Worm (Caenorhabditis elegans): Measurements from ENCODE around the gene F33H12.7.

The F33H12.7 gene

ce11 chrII:2586861-2587554, at the start of gene F33H12.7, which contains the start of gene sri-39:
Gene F33H12.7 (minus strand): TSS chrII:2586911.
Gene sri-39 (plus strand): TSS chrII:2587504.
- TF ChIP-seq skn-1 (tag; optimal IDR thresholded peaks at IDR 0.05), result no peak
- TF ChIP-seq pha-4 (tag; optimal IDR thresholded peaks at IDR 0.05), result no peak
- peak; percentile 91 for TF ChIP-seq pqm-1 (tag; optimal IDR thresholded peaks at IDR 0.05)
- TF ChIP-seq fos-1 (tag; optimal IDR thresholded peaks at IDR 0.05), result peak; percentile 44
- no peak for TF ChIP-seq mml-1 (tag; optimal IDR thresholded peaks at IDR 0.05)
- peak; percentile 96 for TF ChIP-seq elt-2 (tag; optimal IDR thresholded peaks at IDR 0.05)

ce11 chrII:2631169-2631568, 44.5 kb upstream of the F33H12.7 start, which contains the start of gene D2062.1:
Gene D2062.1 (plus strand): TSS chrII:2631469.
- TF ChIP-seq aly-2 (tag; optimal IDR thresholded peaks at IDR 0.05) (no peak), fkh-10 (GFP tag; optimal IDR thresholded peaks at IDR 0.05) (no peak)

ce11 chrII:2629270-2629669, 42.6 kb upstream of the F33H12.7 start, which contains the start of gene sri-37:
Gene sri-37 (plus strand): TSS chrII:2629570.
- TF ChIP-seq lin-15B (tag; optimal IDR thresholded peaks at IDR 0.05), result no peak
- no peak for TF ChIP-seq nhr-77 (tag; optimal IDR thresholded peaks at IDR 0.05)
- TF ChIP-seq elt-1 (tag; optimal IDR thresholded peaks at IDR 0.05), result no peak
- no peak for TF ChIP-seq ZK546.5 (tag; optimal IDR thresholded peaks at IDR 0.05)
- no peak for TF ChIP-seq hmg-11 (tag; optimal IDR thresholded peaks at IDR 0.05)
- TF ChIP-seq nhr-237 (tag; optimal IDR thresholded peaks at IDR 0.05), result no peak
- TF ChIP-seq lin-39 (tag; optimal IDR thresholded peaks at IDR 0.05), result no peak
- TF ChIP-seq nhr-25 (tag; optimal IDR thresholded peaks at IDR 0.05), result no peak

- TF ChIP-seq ceh-28 (tag; optimal IDR thresholded peaks at IDR 0.05), result no peak
- no peak for TF ChIP-seq eor-1 (tag; optimal IDR thresholded peaks at IDR 0.05)
- no peak for TF ChIP-seq aly-2 (tag; optimal IDR thresholded peaks at IDR 0.05)
Measured at ce11 chrII:2628401-2628800, 41.7 kb upstream of the F33H12.7 start.

ce11 chrII:2627154-2627799, 40.6 kb upstream of the F33H12.7 start, which contains the start of gene sri-71:
Gene sri-71 (plus strand): TSS chrII:2627749.
- TF ChIP-seq skn-1 (tag; optimal IDR thresholded peaks at IDR 0.05), result no peak
- no peak for TF ChIP-seq ceh-16 (tag; optimal IDR thresholded peaks at IDR 0.05)
- TF ChIP-seq egl-5 (tag; optimal IDR thresholded peaks at IDR 0.05), result no peak
- no peak for TF ChIP-seq zag-1 (tag; optimal IDR thresholded peaks at IDR 0.05)
- no peak for TF ChIP-seq unc-62 (GFP tag; optimal IDR thresholded peaks at IDR 0.05)
- TF ChIP-seq nhr-12 (tag; optimal IDR thresholded peaks at IDR 0.05), result no peak

- TF ChIP-seq ceh-16 (tag; optimal IDR thresholded peaks at IDR 0.05) (no peak), aly-2 (tag; optimal IDR thresholded peaks at IDR 0.05) (no peak), nhr-76 (tag; optimal IDR thresholded peaks at IDR 0.05) (no peak), lsy-12 (tag; optimal IDR thresholded peaks at IDR 0.05) (no peak), skn-1 (tag; optimal IDR thresholded peaks at IDR 0.05) (no peak)
Measured at ce11 chrII:2624792-2625191, 38.1 kb upstream of the F33H12.7 start, which contains the start of gene lgc-28. Gene lgc-28 (plus strand): TSS chrII:2625092.

ce11 chrII:2622936-2623452, 36.3 kb upstream of the F33H12.7 start, which contains the start of gene D2062.4:
Gene D2062.4 (plus strand): TSS chrII:2623402.
- TF ChIP-seq ceh-28 (tag; optimal IDR thresholded peaks at IDR 0.05), result peak; percentile 54

ce11 chrII:2622480-2622879, 35.8 kb upstream of the F33H12.7 start, which contains the start of gene D2062.5:
Gene D2062.5 (plus strand): TSS chrII:2622780.
- TF ChIP-seq skn-1 (tag; optimal IDR thresholded peaks at IDR 0.05) (no peak), daf-12 (tag; optimal IDR thresholded peaks at IDR 0.05) (no peak), elt-3 (tag; optimal IDR thresholded peaks at IDR 0.05) (no peak), lin-39 (tag; optimal IDR thresholded peaks at IDR 0.05) (no peak), jun-1 (tag; optimal IDR thresholded peaks at IDR 0.05) (no peak), elt-1 (tag; optimal IDR thresholded peaks at IDR 0.05) (no peak), mml-1 (tag; optimal IDR thresholded peaks at IDR 0.05) (no peak), unc-39 (tag; optimal IDR thresholded peaks at IDR 0.05) (no peak)

Data from whole organism, L3 larva.